Fruit fly (Drosophila melanogaster) whole organism, prepupa: Measurements from ENCODE around the gene BRWD3.

Source experiments
- CG16779 ChIP-seq: fragments of 200-800 bp; sonication (Bioruptor generic); optimal IDR thresholded peaks from 3 replicates; lab custom pipeline; 2017; ENCODE audit warnings: missing biosample characterization, mild to moderate bottlenecking, missing genetic modification characterization
- CG3032 ChIP-seq: fragments of 200-800 bp; optimal IDR thresholded peaks from 2 replicates; lab custom pipeline; 2019; ENCODE audit warnings: missing biosample characterization, mild to moderate bottlenecking, missing genetic modification characterization, moderate library complexity
- CG31627 ChIP-seq: fragments of 200-800 bp; sonication (Bioruptor generic); optimal IDR thresholded peaks from 3 replicates; lab custom pipeline; 2016; ENCODE audit warnings: missing biosample characterization, missing genetic modification characterization
- CG6792 ChIP-seq: fragments of 200-800 bp; sonication (Bioruptor generic); optimal IDR thresholded peaks from 3 replicates; lab custom pipeline; 2016; ENCODE audit warnings: missing biosample characterization, missing genetic modification characterization
- CG8319 ChIP-seq: fragments of 200-800 bp; sonication (Bioruptor generic); optimal IDR thresholded peaks from 3 replicates; lab custom pipeline; 2016; ENCODE audit warnings: missing biosample characterization, missing genetic modification characterization
- Hr38 ChIP-seq: sonication (Bioruptor generic); optimal IDR thresholded peaks from 2 replicates; lab custom pipeline; 2016; ENCODE audit warnings: missing biosample characterization, missing genetic modification characterization
- Hr39 ChIP-seq: fragments of 200-800 bp; sonication (Bioruptor generic); optimal IDR thresholded peaks from 2 replicates; lab custom pipeline; 2016; ENCODE audit warnings: missing biosample characterization, missing genetic modification characterization
- Met ChIP-seq: fragments of 200-800 bp; sonication (Bioruptor generic); optimal IDR thresholded peaks from 3 replicates; lab custom pipeline; 2016; ENCODE audit warnings: missing biosample characterization, missing genetic modification characterization

DNA sequence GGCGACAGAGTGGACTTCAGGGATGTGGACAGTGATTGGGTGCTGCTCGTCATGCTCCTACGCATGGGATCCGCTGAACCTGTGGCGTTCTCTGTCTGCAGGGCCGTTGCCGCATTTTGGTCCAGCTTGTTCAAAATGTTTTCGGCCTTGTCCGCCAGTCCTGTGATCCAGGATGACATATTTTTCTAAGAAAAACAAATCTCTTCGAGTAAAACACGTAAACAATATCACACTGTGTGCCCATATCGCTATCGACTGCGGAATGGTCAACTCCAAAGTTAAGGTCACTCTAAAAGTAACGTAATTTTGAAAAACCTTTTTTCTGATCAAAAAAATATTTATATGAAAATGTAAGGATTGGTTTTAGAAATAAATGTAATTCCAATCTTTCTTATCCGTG lies 38.9 kb downstream of the BRWD3 start, which contains the start of gene Golgin84:
- TF ChIP-seq Hr38 (GFP tag; lab: Kevin White, UChicago) (no peak), Hr39 (GFP tag; lab: Kevin White, UChicago) (no peak), CG16779 (no peak), CG6792 (GFP tag; lab: Kevin White, UChicago) (no peak), CG8319 (no peak), CG31627 (GFP tag; lab: Kevin White, UChicago) (no peak), Met (GFP tag; lab: Kevin White, UChicago) (no peak), CG3032 (tag; lab: Kevin White, UChicago) (no peak)
